Fruit fly (Drosophila melanogaster) whole organism, embryonic: ENCODE measurements around the gene CG44000.

ENCODE experiments used
- B-H2 ChIP-seq: fragments of 200-800 bp; sonication (Bioruptor generic); optimal IDR thresholded peaks from 2 replicates; lab custom pipeline; 2018; ENCODE audit warnings: missing biosample characterization, mild to moderate bottlenecking, missing genetic modification characterization
- BEAF-32 ChIP-seq: fragments of 200-800 bp; sonication (Bioruptor generic); optimal IDR thresholded peaks from 3 replicates; lab custom pipeline; 2017; ENCODE audit warnings: missing biosample characterization, missing genetic modification characterization, mild to moderate bottlenecking, moderate library complexity, missing genetic modification reagents
- BtbVII ChIP-seq: fragments of 200-800 bp; sonication (Bioruptor generic); optimal IDR thresholded peaks from 3 replicates; lab custom pipeline; 2017; ENCODE audit warnings: missing biosample characterization, mild to moderate bottlenecking, missing genetic modification characterization
- CG11696 ChIP-seq: fragments of 200-800 bp; sonication (Bioruptor generic); IDR thresholded peaks from 2 replicates; pipeline ENCODE4 v1.3.6; 2022; ENCODE audit warnings: missing biosample characterization, missing genetic modification characterization
- CG13624 ChIP-seq: fragments of 200-800 bp; sonication (Bioruptor generic); optimal IDR thresholded peaks from 2 replicates; lab custom pipeline; 2016; ENCODE audit warnings: missing biosample characterization, missing genetic modification characterization
- CG1529 ChIP-seq: fragments of 200-800 bp; sonication (Bioruptor generic); optimal IDR thresholded peaks from 3 replicates; lab custom pipeline; 2018; ENCODE audit warnings: missing biosample characterization, missing genetic modification characterization
- CG1602 ChIP-seq: fragments of 200-800 bp; sonication (Bioruptor generic); optimal IDR thresholded peaks from 3 replicates; lab custom pipeline; 2016; ENCODE audit warnings: missing biosample characterization, missing genetic modification characterization
- CG17186 ChIP-seq: fragments of 200-800 bp; sonication (Bioruptor generic); optimal IDR thresholded peaks from 3 replicates; lab custom pipeline; 2017; ENCODE audit warnings: missing biosample characterization, missing genetic modification reagents, missing genetic modification characterization
- CG17359 ChIP-seq: fragments of 200-800 bp; sonication (Bioruptor generic); optimal IDR thresholded peaks from 3 replicates; lab custom pipeline; 2018; ENCODE audit warnings: missing biosample characterization, mild to moderate bottlenecking, missing genetic modification characterization, moderate library complexity
- CG17802 ChIP-seq: fragments of 200-800 bp; sonication (Bioruptor generic); optimal IDR thresholded peaks from 2 replicates; lab custom pipeline; 2018; ENCODE audit warnings: missing biosample characterization, mild to moderate bottlenecking, missing genetic modification characterization, moderate library complexity
- CG18619 ChIP-seq: fragments of 200-800 bp; sonication (Bioruptor generic); optimal IDR thresholded peaks from 3 replicates; lab custom pipeline; 2017; ENCODE audit warnings: missing biosample characterization, mild to moderate bottlenecking, missing genetic modification characterization
- CG2129 ChIP-seq: fragments of 200-800 bp; sonication (Bioruptor generic); IDR thresholded peaks from 2 replicates; pipeline ENCODE4 v1.3.6; 2022; ENCODE audit warnings: missing biosample characterization, missing genetic modification characterization; ENCODE audit not compliant: partially characterized antibody
- CG2712 ChIP-seq: fragments of 200-800 bp; optimal IDR thresholded peaks from 3 replicates; lab custom pipeline; 2019; ENCODE audit warnings: missing biosample characterization, mild to moderate bottlenecking, missing genetic modification characterization, moderate library complexity
- CG30403 ChIP-seq: fragments of 200-800 bp; sonication (Bioruptor generic); optimal IDR thresholded peaks from 3 replicates; lab custom pipeline; 2016; ENCODE audit warnings: missing biosample characterization, missing genetic modification characterization
- CG3065 ChIP-seq: fragments of 200-800 bp; sonication (Bioruptor generic); optimal IDR thresholded peaks from 2 replicates; lab custom pipeline; 2016; ENCODE audit warnings: missing biosample characterization, missing genetic modification characterization
- CG4424 ChIP-seq: fragments of 200-800 bp; sonication (Bioruptor generic); optimal IDR thresholded peaks from 3 replicates; lab custom pipeline; 2016; ENCODE audit warnings: missing biosample characterization, missing genetic modification characterization
- CG6854 ChIP-seq: fragments of 200-800 bp; sonication (Bioruptor generic); optimal IDR thresholded peaks from 3 replicates; lab custom pipeline; 2017; ENCODE audit warnings: missing biosample characterization, mild to moderate bottlenecking, missing genetic modification characterization
- CG7372 ChIP-seq: fragments of 200-800 bp; sonication (Bioruptor generic); IDR thresholded peaks from 2 replicates; pipeline ENCODE4 v1.3.6; 2022; ENCODE audit warnings: missing biosample characterization, missing genetic modification characterization
- CG7556 ChIP-seq: fragments of 200-800 bp; sonication (Bioruptor generic); optimal IDR thresholded peaks from 2 replicates; lab custom pipeline; 2017; ENCODE audit warnings: missing biosample characterization, mild to moderate bottlenecking, missing genetic modification characterization
- CG7786 ChIP-seq: fragments of 200-800 bp; sonication (Bioruptor generic); optimal IDR thresholded peaks from 2 replicates; lab custom pipeline; 2016; ENCODE audit warnings: missing biosample characterization, missing genetic modification characterization
- CG7839 ChIP-seq: fragments of 200-800 bp; sonication (Bioruptor generic); optimal IDR thresholded peaks from 3 replicates; lab custom pipeline; 2018; ENCODE audit warnings: missing biosample characterization, mild to moderate bottlenecking, missing genetic modification characterization, moderate library complexity
- CG7987 ChIP-seq: fragments of 200-800 bp; sonication (Bioruptor generic); optimal IDR thresholded peaks from 2 replicates; lab custom pipeline; 2018; ENCODE audit warnings: missing biosample characterization, mild to moderate bottlenecking, missing genetic modification characterization, moderate library complexity
- CG9215 ChIP-seq: fragments of 200-800 bp; sonication (Bioruptor generic); IDR thresholded peaks from 2 replicates; pipeline ENCODE4 v1.3.6; 2022; ENCODE audit warnings: missing biosample characterization, missing genetic modification characterization
- Eip74EF ChIP-seq, 2 experiments: fragments of 200-800 bp in 1 of 2; fragments of >200 bp in 1 of 2; sonication (Bioruptor generic) in 1 of 2; optimal IDR thresholded peaks; 2 replicates each; lab custom pipeline; 2017 to 2019; ENCODE audit warnings: missing biosample characterization in 2 of 2, missing genetic modification characterization in 2 of 2, mild to moderate bottlenecking in 1 of 2, moderate library complexity in 1 of 2
- Fer3 ChIP-seq: fragments of 200-800 bp; sonication (Bioruptor generic); optimal IDR thresholded peaks from 2 replicates; lab custom pipeline; 2018; ENCODE audit warnings: missing biosample characterization, mild to moderate bottlenecking, missing genetic modification characterization, moderate library complexity
- GATAe ChIP-seq: fragments of 200-800 bp; sonication (Bioruptor generic); conservative IDR thresholded peaks from 2 replicates; pipeline ENCODE4 v1.3.6; 2022; ENCODE audit warnings: missing biosample characterization, missing genetic modification characterization
- HHEX ChIP-seq: fragments of 200-800 bp; sonication (Bioruptor generic); optimal IDR thresholded peaks from 3 replicates; lab custom pipeline; 2017; ENCODE audit warnings: missing biosample characterization, mild to moderate bottlenecking, missing genetic modification characterization, missing genetic modification reagents
- HLH54F ChIP-seq: fragments of 200-800 bp; sonication (Bioruptor generic); optimal IDR thresholded peaks from 3 replicates; lab custom pipeline; 2016; ENCODE audit warnings: missing biosample characterization, missing genetic modification characterization
- NC2β ChIP-seq: fragments of 200-800 bp; sonication (Bioruptor generic); optimal IDR thresholded peaks from 2 replicates; lab custom pipeline; 2016; ENCODE audit warnings: missing biosample characterization, missing genetic modification characterization
- Rx ChIP-seq: fragments of 200-800 bp; sonication (Bioruptor generic); IDR thresholded peaks from 2 replicates; pipeline ENCODE4 v1.3.6; 2022; ENCODE audit warnings: missing biosample characterization, missing genetic modification characterization
- Tbp ChIP-seq: fragments of >200 bp; optimal IDR thresholded peaks from 2 replicates; lab custom pipeline; 2018; ENCODE audit warnings: missing biosample characterization, missing genetic modification characterization
- Usf ChIP-seq: fragments of 200-800 bp; sonication (Bioruptor generic); optimal IDR thresholded peaks from 2 replicates; lab custom pipeline; 2017; ENCODE audit warnings: missing genotype, missing biosample characterization, missing genetic modification characterization
- Xbp1 ChIP-seq: fragments of 200-800 bp; sonication (Bioruptor generic); optimal IDR thresholded peaks from 3 replicates; lab custom pipeline; 2016; ENCODE audit warnings: missing biosample characterization, mild to moderate bottlenecking, missing genetic modification characterization
- ac ChIP-seq: fragments of 200-800 bp; sonication (Bioruptor generic); optimal IDR thresholded peaks from 3 replicates; lab custom pipeline; 2017; ENCODE audit warnings: missing biosample characterization, mild to moderate bottlenecking, missing genetic modification characterization
- aop ChIP-seq: fragments of 200-800 bp; sonication (Bioruptor generic); IDR thresholded peaks from 2 replicates; pipeline ENCODE4 v1.3.6; 2022; ENCODE audit warnings: missing biosample characterization, missing genetic modification characterization
- ap ChIP-seq: fragments of 200-800 bp; sonication (Bioruptor generic); IDR thresholded peaks from 2 replicates; pipeline ENCODE4 v1.3.6; 2022; ENCODE audit warnings: missing biosample characterization, missing genetic modification characterization
- ash1 ChIP-seq: fragments of 200-800 bp; sonication (Bioruptor generic); optimal IDR thresholded peaks from 2 replicates; lab custom pipeline; 2018; ENCODE audit warnings: missing biosample characterization, mild to moderate bottlenecking, missing genetic modification characterization
- bcd ChIP-seq: fragments of 200-800 bp; sonication (Bioruptor generic); optimal IDR thresholded peaks from 2 replicates; lab custom pipeline; 2017; ENCODE audit warnings: missing biosample characterization, mild to moderate bottlenecking, missing genetic modification characterization
- ci ChIP-seq: fragments of 200-800 bp; sonication (Bioruptor generic); IDR thresholded peaks from 3 replicates; pipeline ENCODE4 v1.3.6; 2022; ENCODE audit warnings: missing biosample characterization, missing genetic modification characterization
- gcm ChIP-seq: fragments of 200-800 bp; sonication (Bioruptor generic); optimal IDR thresholded peaks from 2 replicates; lab custom pipeline; 2019; ENCODE audit warnings: missing biosample characterization, mild to moderate bottlenecking, missing genetic modification characterization, moderate library complexity
- knrl ChIP-seq: fragments of 200-800 bp; sonication (Bioruptor generic); IDR thresholded peaks from 3 replicates; pipeline ENCODE4 v1.3.6; 2022; ENCODE audit warnings: missing biosample characterization, missing genetic modification characterization; ENCODE audit not compliant: partially characterized antibody
- row ChIP-seq: fragments of 200-800 bp; sonication (Bioruptor generic); IDR thresholded peaks from 3 replicates; pipeline ENCODE4 v1.3.6; 2022; ENCODE audit warnings: missing biosample characterization, missing genetic modification characterization
- salm ChIP-seq: fragments of 200-800 bp; sonication (Bioruptor generic); optimal IDR thresholded peaks from 2 replicates; lab custom pipeline; 2018; ENCODE audit warnings: missing biosample characterization, mild to moderate bottlenecking, missing genetic modification characterization
- shn ChIP-seq: fragments of 200-800 bp; sonication (Bioruptor generic); optimal IDR thresholded peaks from 3 replicates; lab custom pipeline; 2016; ENCODE audit warnings: missing biosample characterization, missing genetic modification characterization
- tgo ChIP-seq: fragments of 200-800 bp; sonication (Bioruptor generic); IDR thresholded peaks from 3 replicates; pipeline ENCODE4 v1.3.6; 2022; ENCODE audit warnings: missing biosample characterization, missing genetic modification characterization
- trem ChIP-seq: fragments of 200-800 bp; optimal IDR thresholded peaks from 3 replicates; lab custom pipeline; 2019; ENCODE audit warnings: missing biosample characterization, mild to moderate bottlenecking, missing genetic modification characterization, moderate library complexity
- tup ChIP-seq: fragments of 200-800 bp; sonication (Bioruptor generic); optimal IDR thresholded peaks from 2 replicates; lab custom pipeline; 2016; ENCODE audit warnings: missing biosample characterization, mild to moderate bottlenecking, missing genetic modification characterization, moderate library complexity
- yki ChIP-seq: fragments of >200 bp; optimal IDR thresholded peaks from 3 replicates; lab custom pipeline; 2018
- z ChIP-seq: fragments of 200-800 bp; sonication (Bioruptor generic); IDR thresholded peaks from 3 replicates; pipeline ENCODE4 v1.3.6; 2022; ENCODE audit warnings: missing biosample characterization, missing genetic modification characterization

The CG44000 gene

DNA sequence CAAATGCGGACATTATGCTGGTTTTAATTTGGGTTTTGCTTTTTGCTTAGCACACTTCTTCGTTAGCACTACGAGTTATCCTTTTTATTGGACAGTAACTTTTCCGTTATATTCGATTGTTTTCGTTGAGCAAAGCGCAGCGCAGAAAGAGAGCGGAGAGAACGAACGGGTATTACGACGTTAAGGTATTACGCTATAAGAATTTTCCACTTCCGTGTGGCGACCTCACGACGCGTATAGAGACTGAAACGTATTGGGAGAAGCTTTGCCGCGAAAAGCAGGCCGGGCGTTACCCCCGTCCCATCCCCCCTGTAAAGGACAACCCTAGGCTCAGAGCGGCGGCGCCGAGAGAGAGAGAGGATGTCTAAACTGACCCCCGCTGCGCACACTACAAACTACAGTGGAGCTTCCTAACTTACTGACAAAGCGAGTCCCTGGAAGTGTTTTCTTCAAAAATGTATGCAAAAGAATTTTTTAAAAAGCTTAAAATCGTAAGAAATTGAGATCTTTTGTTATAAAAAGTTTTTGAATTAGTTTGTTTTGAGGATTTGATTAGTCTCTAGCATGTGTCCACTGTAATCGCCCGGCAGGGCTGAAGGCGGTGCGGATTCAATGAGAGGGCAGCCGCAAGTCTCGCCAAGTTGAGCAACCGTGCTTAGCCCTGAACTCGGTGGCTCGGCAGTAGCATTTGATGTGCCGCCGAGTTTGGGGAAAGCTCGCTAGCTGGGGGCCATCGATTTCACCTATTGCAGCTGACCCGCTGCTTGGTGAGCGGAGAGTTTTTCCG is 38.2 kb upstream of the CG44000 start (continued):
- TF ChIP-seq CG17802 (tag; lab: Kevin White, UChicago), result peak; percentile 72
- peak; percentile 6 for TF ChIP-seq BEAF-32 (GFP tag; lab: Kevin White, UChicago)
- TF ChIP-seq CG17359 (tag; lab: Kevin White, UChicago), result peak; percentile 97
- peak; percentile 85 for TF ChIP-seq CG11696 (GFP tag; lab: Robert Waterston, UW)
- TF ChIP-seq gcm, result peak; percentile 87
- TF ChIP-seq GATAe (GFP tag; lab: Robert Waterston, UW), result peak; percentile 70
- peak; percentile 91 for TF ChIP-seq CG18619
- peak; percentile 94 for TF ChIP-seq CG2712 (tag; lab: Kevin White, UChicago)
- peak; percentile 91 for TF ChIP-seq shn (GFP tag; lab: Kevin White, UChicago)
- peak; percentile 74 for TF ChIP-seq trem (tag; lab: Kevin White, UChicago)
- no peak for TF ChIP-seq yki (lab: Kevin White, UChicago)
- peak; percentile 74 for TF ChIP-seq Usf
- peak; percentile 97 for TF ChIP-seq CG13624 (GFP tag; lab: Kevin White, UChicago)
- peak; percentile 56; the same call in 1 of the 3 replicates for TF ChIP-seq z
- peak; percentile 91 for TF ChIP-seq Rx (GFP tag; lab: Robert Waterston, UW)
- TF ChIP-seq tup (GFP tag; lab: Kevin White, UChicago), result peak; percentile 90
- TF ChIP-seq CG9215 (GFP tag; lab: Robert Waterston, UW), result peak; percentile 95
- peak; percentile 94 for TF ChIP-seq CG4424 (GFP tag; lab: Kevin White, UChicago)
- TF ChIP-seq CG6854 (GFP tag; lab: Kevin White, UChicago), result peak; percentile 94
- peak; percentile 95 for TF ChIP-seq CG30403 (GFP tag; lab: Kevin White, UChicago)
- TF ChIP-seq BtbVII (GFP tag; lab: Kevin White, UChicago), result peak; percentile 93
- TF ChIP-seq CG1602 (GFP tag; lab: Kevin White, UChicago), result peak; percentile 89
- peak; percentile 98 for TF ChIP-seq row
- TF ChIP-seq HLH54F (GFP tag; lab: Kevin White, UChicago), result peak; percentile 95
- TF ChIP-seq ci (GFP tag; lab: Robert Waterston, UW), result peak; percentile 97
- TF ChIP-seq Xbp1, result peak; percentile 96
- TF ChIP-seq ash1 (GFP tag; lab: Kevin White, UChicago), result peak; percentile 79
- peak; percentile 94 for TF ChIP-seq ap (GFP tag; lab: Robert Waterston, UW)
- TF ChIP-seq NC2β, result peak; percentile 90
- TF ChIP-seq CG7839 (tag; lab: Kevin White, UChicago), result peak; percentile 95
- TF ChIP-seq CG7987 (GFP tag; lab: Kevin White, UChicago), result peak; percentile 89
- no peak for TF ChIP-seq knrl (GFP tag; lab: Robert Waterston, UW)
- TF ChIP-seq Tbp (GFP tag; lab: Kevin White, UChicago), result no peak
- TF ChIP-seq Fer3 (tag; lab: Kevin White, UChicago), result peak; percentile 97
- TF ChIP-seq CG7556 (GFP tag; lab: Kevin White, UChicago), result peak; percentile 96
- peak in 1 of 2 experiments; percentile 88 for TF ChIP-seq Eip74EF (GFP tag; optimal IDR thresholded peaks at IDR 0.05; lab: Kevin White, UChicago)
- peak; percentile 94 for TF ChIP-seq HHEX (GFP tag; lab: Kevin White, UChicago)
- TF ChIP-seq CG1529 (GFP tag; lab: Kevin White, UChicago), result peak; percentile 86
- TF ChIP-seq CG2129, result no peak
- TF ChIP-seq CG3065, result peak; percentile 68
- peak; percentile 97 for TF ChIP-seq CG7786
- TF ChIP-seq salm (tag; lab: Kevin White, UChicago), result peak; percentile 84
- TF ChIP-seq bcd (GFP tag; lab: Kevin White, UChicago), result peak; percentile 94
- TF ChIP-seq CG17186, result peak; percentile 24
- TF ChIP-seq B-H2 (GFP tag; lab: Kevin White, UChicago), result peak; percentile 97
- TF ChIP-seq tgo, result peak; percentile 95
- TF ChIP-seq CG7372, result peak; percentile 94
- peak; percentile 84 for TF ChIP-seq aop (GFP tag; lab: Robert Waterston, UW)
- TF ChIP-seq ac (GFP tag; lab: Kevin White, UChicago), result peak; percentile 27
